Worm (Caenorhabditis elegans) whole organism, L2 larva: Measurements from ENCODE around the gene mif-1.

Source experiments
- C34F6.9 ChIP-seq: fragments of 150-350 bp; optimal IDR thresholded peaks from 2 replicates; lab custom pipeline; 2014; ENCODE audit warnings: missing biosample characterization, missing genetic modification characterization
- F13H6.1 ChIP-seq: sonication (generic microtip); optimal IDR thresholded peaks from 2 replicates; lab custom pipeline; 2016; ENCODE audit warnings: missing genetic modification characterization, missing compliant biosample characterization
- ZK546.5 ChIP-seq: sonication (generic microtip); optimal IDR thresholded peaks from 2 replicates; lab custom pipeline; 2017; ENCODE audit warnings: missing biosample characterization, missing genetic modification characterization
- ama-1 ChIP-seq: fragments of 150-350 bp; optimal IDR thresholded peaks from 2 replicates; lab custom pipeline; 2018; ENCODE audit warnings: inconsistent platforms
- blmp-1 ChIP-seq: sonication (generic microtip); optimal IDR thresholded peaks from 2 replicates; lab custom pipeline; 2017; ENCODE audit warnings: missing genetic modification characterization, mild to moderate bottlenecking, missing compliant biosample characterization, antibody characterized with exemption, moderate library complexity; ENCODE audit not compliant: insufficient read depth
- ceh-16 ChIP-seq: fragments of 150-350 bp; optimal IDR thresholded peaks from 2 replicates; lab custom pipeline; 2014; ENCODE audit warnings: missing biosample characterization, missing genetic modification characterization
- ceh-82 ChIP-seq: fragments of 150-350 bp; optimal IDR thresholded peaks from 2 replicates; lab custom pipeline; 2014; ENCODE audit warnings: missing biosample characterization, missing genetic modification characterization
- crh-2 ChIP-seq: sonication (generic microtip); optimal IDR thresholded peaks from 2 replicates; lab custom pipeline; 2017; ENCODE audit warnings: missing biosample characterization, missing genetic modification characterization
- elt-3 ChIP-seq: sonication (generic microtip); optimal IDR thresholded peaks from 2 replicates; lab custom pipeline; 2017; ENCODE audit warnings: missing biosample characterization, missing genetic modification characterization
- fos-1 ChIP-seq: fragments of 150-350 bp; optimal IDR thresholded peaks from 2 replicates; lab custom pipeline; 2014; ENCODE audit warnings: missing biosample characterization, missing genetic modification characterization
- gmeb-1 ChIP-seq: fragments of 150-350 bp; optimal IDR thresholded peaks from 2 replicates; lab custom pipeline; 2014; ENCODE audit warnings: missing biosample characterization, missing genetic modification characterization
- lin-13 ChIP-seq: fragments of 150-350 bp; optimal IDR thresholded peaks from 2 replicates; lab custom pipeline; 2014; ENCODE audit warnings: missing biosample characterization, missing genetic modification reagents, missing genetic modification characterization
- lin-39 ChIP-seq: fragments of 150-350 bp; optimal IDR thresholded peaks from 2 replicates; lab custom pipeline; 2014; ENCODE audit warnings: missing biosample characterization, missing genetic modification reagents, missing genetic modification characterization
- lsy-2 ChIP-seq, 2 experiments: fragments of 150-350 bp in 1 of 2; sonication (generic microtip) in 1 of 2; optimal IDR thresholded peaks; 2 replicates each; lab custom pipeline; 2014 to 2017; ENCODE audit warnings: missing biosample characterization in 2 of 2, missing genetic modification characterization in 2 of 2
- mab-5 ChIP-seq: fragments of 150-350 bp; optimal IDR thresholded peaks from 2 replicates; lab custom pipeline; 2014; ENCODE audit warnings: missing biosample characterization, missing genetic modification characterization
- mbf-1 ChIP-seq: sonication (generic microtip); optimal IDR thresholded peaks from 2 replicates; lab custom pipeline; 2017; ENCODE audit warnings: missing biosample characterization, missing genetic modification characterization
- mdl-1 ChIP-seq, 2 experiments: fragments of 150-350 bp in 1 of 2; sonication (generic microtip) in 1 of 2; optimal IDR thresholded peaks; 2 replicates each; lab custom pipeline; 2017; ENCODE audit warnings: missing biosample characterization in 2 of 2, missing genetic modification characterization in 2 of 2
- nhr-10 ChIP-seq: sonication (generic microtip); optimal IDR thresholded peaks from 2 replicates; lab custom pipeline; 2017; ENCODE audit warnings: missing biosample characterization, missing genetic modification characterization
- nhr-11 ChIP-seq: fragments of 150-350 bp; optimal IDR thresholded peaks from 2 replicates; lab custom pipeline; 2014; ENCODE audit warnings: missing biosample characterization, missing genetic modification characterization
- nhr-129 ChIP-seq: fragments of 150-350 bp; optimal IDR thresholded peaks from 2 replicates; lab custom pipeline; 2014; ENCODE audit warnings: missing biosample characterization, missing genetic modification characterization
- nhr-21 ChIP-seq: fragments of 150-350 bp; optimal IDR thresholded peaks from 2 replicates; lab custom pipeline; 2014; ENCODE audit warnings: missing biosample characterization, missing genetic modification characterization
- nhr-23 ChIP-seq: fragments of 150-350 bp; optimal IDR thresholded peaks from 2 replicates; lab custom pipeline; 2014; ENCODE audit warnings: missing biosample characterization, missing genetic modification reagents, missing genetic modification characterization
- nhr-6 ChIP-seq: fragments of 150-350 bp; optimal IDR thresholded peaks from 2 replicates; lab custom pipeline; 2014; ENCODE audit warnings: missing biosample characterization, missing genetic modification characterization
- peb-1 ChIP-seq: fragments of 150-350 bp; optimal IDR thresholded peaks from 2 replicates; lab custom pipeline; 2014; ENCODE audit warnings: missing biosample characterization, missing genetic modification characterization
- sem-4 ChIP-seq: fragments of 150-350 bp; optimal IDR thresholded peaks from 2 replicates; lab custom pipeline; 2014; ENCODE audit warnings: missing biosample characterization, missing genetic modification reagents, missing genetic modification characterization
- sma-3 ChIP-seq: sonication (generic microtip); optimal IDR thresholded peaks from 2 replicates; lab custom pipeline; 2016; ENCODE audit warnings: missing genetic modification reagents, missing genetic modification characterization, missing compliant biosample characterization
- sma-9 ChIP-seq, 2 experiments: fragments of 150-350 bp in 1 of 2; sonication (generic microtip) in 1 of 2; optimal IDR thresholded peaks; 2 replicates each; lab custom pipeline; 2014 to 2016; ENCODE audit warnings: missing genetic modification characterization in 2 of 2, mild to moderate bottlenecking in 1 of 2, missing biosample characterization in 1 of 2, missing compliant biosample characterization in 1 of 2, missing genetic modification reagents in 1 of 2, moderate library complexity in 1 of 2
- unc-39 ChIP-seq: fragments of 150-350 bp; optimal IDR thresholded peaks from 2 replicates; lab custom pipeline; 2014; ENCODE audit warnings: missing biosample characterization, missing genetic modification characterization
- unc-55 ChIP-seq: fragments of 150-350 bp; sonication (generic microtip); optimal IDR thresholded peaks from 3 replicates; lab custom pipeline; 2014; ENCODE audit warnings: missing biosample characterization, missing genetic modification reagents, missing genetic modification characterization
- zag-1 ChIP-seq: fragments of 150-350 bp; optimal IDR thresholded peaks from 2 replicates; lab custom pipeline; 2014; ENCODE audit warnings: missing biosample characterization, missing genetic modification characterization
- ztf-1 ChIP-seq: fragments of 200-800 bp; sonication (Bioruptor generic); conservative IDR thresholded peaks from 2 replicates; pipeline ENCODE4 v1.3.6; 2022; ENCODE audit warnings: missing genetic modification characterization, missing compliant biosample characterization
- ztf-11 ChIP-seq: sonication (generic microtip); optimal IDR thresholded peaks from 2 replicates; lab custom pipeline; 2017; ENCODE audit warnings: missing biosample characterization, missing genetic modification characterization
- ztf-4 ChIP-seq: fragments of 150-350 bp; optimal IDR thresholded peaks from 2 replicates; lab custom pipeline; 2014; ENCODE audit warnings: missing biosample characterization, missing genetic modification characterization

Gene mif-1

ce11 chrIII:11849590-11849989 lies 1.6 kb downstream of the mif-1 start:
- no peak for TF ChIP-seq zag-1 (tag; lab: Kevin White, UChicago)
- no peak for TF ChIP-seq blmp-1 (tag; lab: Kevin White, UChicago)

- TF ChIP-seq nhr-23, result no peak
- TF ChIP-seq nhr-11 (tag; lab: Kevin White, UChicago), result no peak
- no peak for TF ChIP-seq gmeb-1 (tag; lab: Kevin White, UChicago)
- no peak for TF ChIP-seq mab-5 (tag; lab: Kevin White, UChicago)
- TF ChIP-seq sma-3, result no peak
- TF ChIP-seq ama-1 (lab: Kevin White, UChicago), result no peak
- no peak for TF ChIP-seq ztf-4 (tag; lab: Kevin White, UChicago)
- no peak for TF ChIP-seq ceh-82
- no peak for TF ChIP-seq unc-39 (tag; lab: Kevin White, UChicago)
- no peak for TF ChIP-seq nhr-129 (tag; lab: Kevin White, UChicago)
- TF ChIP-seq blmp-1 (tag; lab: Kevin White, UChicago), result no peak
- no peak for TF ChIP-seq elt-3 (tag; lab: Kevin White, UChicago)
- no peak for TF ChIP-seq lin-13
- TF ChIP-seq ceh-16 (tag; lab: Kevin White, UChicago), result no peak
- no peak for TF ChIP-seq crh-2 (tag; lab: Kevin White, UChicago)
- no peak for TF ChIP-seq C34F6.9 (tag; lab: Kevin White, UChicago)
- TF ChIP-seq nhr-21 (tag; lab: Kevin White, UChicago), result no peak
- TF ChIP-seq, all 48 proteins: peak for 0
These were observed 5.6 kb downstream of the mif-1 start for ce11 chrIII:11853533-11853932.

ce11 chrIII:11856852-11857251 lies 8.9 kb downstream of the mif-1 start:
- TF ChIP-seq nhr-21 (tag; lab: Kevin White, UChicago) (no peak), sem-4 (tag; lab: Kevin White, UChicago) (no peak), ztf-1 (GFP tag; lab: Robert Waterston, UW) (no peak), peb-1 (no peak), nhr-10 (no peak), lsy-2 (tag; optimal IDR thresholded peaks at IDR 0.05; lab: Kevin White, UChicago) (no peak)

ce11 chrIII:11861123-11861522 lies 13.2 kb downstream of the mif-1 start:
- TF ChIP-seq ztf-4 (tag; lab: Kevin White, UChicago), result no peak

- TF ChIP-seq unc-39 (tag; lab: Kevin White, UChicago) (no peak), ztf-11 (tag; lab: Kevin White, UChicago) (no peak), ztf-1 (GFP tag; lab: Robert Waterston, UW) (no peak), ceh-82 (no peak), unc-55 (no peak), F13H6.1 (tag; lab: Kevin White, UChicago) (no peak), mdl-1 (tag; optimal IDR thresholded peaks at IDR 0.05; lab: Kevin White, UChicago) (no peak), sem-4 (tag; lab: Kevin White, UChicago) (no peak), lin-39 (tag; lab: Kevin White, UChicago) (no peak), nhr-21 (tag; lab: Kevin White, UChicago) (no peak), ama-1 (lab: Kevin White, UChicago) (no peak), nhr-129 (tag; lab: Kevin White, UChicago) (no peak), fos-1 (tag; lab: Kevin White, UChicago) (no peak), ZK546.5 (tag; lab: Kevin White, UChicago) (no peak)
These were observed 14.2 kb downstream of the mif-1 start, which contains the start of gene Y56A3A.2 for ce11 chrIII:11862149-11862548. Gene Y56A3A.2, minus strand, starts transcription at chrIII:11862249.

ce11 chrIII:11866127-11866526 lies 18.2 kb downstream of the mif-1 start:
- no peak for TF ChIP-seq sma-9 (GFP tag; optimal IDR thresholded peaks at IDR 0.05; lab: Kevin White, UChicago)
- no peak for TF ChIP-seq sma-9 (tag; optimal IDR thresholded peaks at IDR 0.05; lab: Kevin White, UChicago)
- TF ChIP-seq nhr-6 (tag; lab: Kevin White, UChicago), result no peak
- no peak for TF ChIP-seq F13H6.1 (tag; lab: Kevin White, UChicago)
- no peak for TF ChIP-seq ztf-1 (GFP tag; lab: Robert Waterston, UW)
- no peak for TF ChIP-seq ceh-82
- no peak for TF ChIP-seq mbf-1
- no peak for TF ChIP-seq zag-1 (tag; lab: Kevin White, UChicago)
